Worm (Caenorhabditis elegans) whole organism, L4 larva: ENCODE results near the gene sek-4.

Experiments used
- D1046.2 ChIP-seq: fragments of 200-800 bp; sonication (Bioruptor generic); IDR thresholded peaks from 2 replicates; pipeline ENCODE4 v1.3.6; 2022; ENCODE audit warnings: missing genetic modification characterization, missing compliant biosample characterization
- F44E2.7 ChIP-seq: fragments of 200-800 bp; sonication (Bioruptor generic); IDR thresholded peaks from 2 replicates; pipeline ENCODE4 v2.1.2; 2022; ENCODE audit warnings: missing genetic modification characterization, missing compliant biosample characterization
- F49E8.2 ChIP-seq: sonication (generic microtip); optimal IDR thresholded peaks from 2 replicates; lab custom pipeline; 2016; ENCODE audit warnings: missing compliant biosample characterization, mild to moderate bottlenecking, missing genetic modification characterization, borderline replicate concordance
- R02D3.7 ChIP-seq: fragments of 150-350 bp; sonication (generic microtip); optimal IDR thresholded peaks from 3 replicates; lab custom pipeline; 2014; ENCODE audit warnings: missing biosample characterization, missing genetic modification characterization
- Y105C5A.15 ChIP-seq: fragments of 200-800 bp; sonication (Bioruptor generic); IDR thresholded peaks from 2 replicates; pipeline ENCODE4 v1.3.6; 2022; ENCODE audit warnings: missing genetic modification characterization, missing compliant biosample characterization
- Y48G9A.11 ChIP-seq: fragments of 200-800 bp; sonication (Bioruptor generic); IDR thresholded peaks from 2 replicates; pipeline ENCODE4 v1.3.6; 2022; ENCODE audit warnings: missing genetic modification reagents, missing genetic modification characterization, missing compliant biosample characterization
- ZK337.2 ChIP-seq: fragments of 200-800 bp; sonication (Bioruptor generic); IDR thresholded peaks from 2 replicates; pipeline ENCODE4 v1.3.6; 2022; ENCODE audit warnings: missing genetic modification reagents, missing genetic modification characterization, missing compliant biosample characterization
- aha-1 ChIP-seq: fragments of 150-350 bp; peaks from one replicate; lab custom pipeline; 2014; ENCODE audit warnings: missing biosample characterization, missing genetic modification characterization
- arid-1 ChIP-seq: fragments of 200-800 bp; sonication (Bioruptor generic); conservative IDR thresholded peaks from 2 replicates; pipeline ENCODE4 v1.3.6; 2022; ENCODE audit warnings: missing genetic modification reagents, missing genetic modification characterization, missing compliant biosample characterization
- ceh-20 ChIP-seq: fragments of 200-800 bp; sonication (Bioruptor generic); IDR thresholded peaks from 2 replicates; pipeline ENCODE4 v1.3.6; 2022; ENCODE audit warnings: missing genetic modification reagents, missing genetic modification characterization, missing compliant biosample characterization
- ceh-32 ChIP-seq: sonication (generic microtip); optimal IDR thresholded peaks from 2 replicates; lab custom pipeline; 2016; ENCODE audit warnings: mild to moderate bottlenecking, missing genetic modification characterization, missing compliant biosample characterization; ENCODE audit not compliant: poor library complexity
- daf-8 ChIP-seq: fragments of 200-800 bp; sonication (Bioruptor generic); IDR thresholded peaks from 2 replicates; pipeline ENCODE4 v1.3.6; 2022; ENCODE audit warnings: missing genetic modification characterization, missing compliant biosample characterization
- dmd-6 ChIP-seq: fragments of 200-800 bp; sonication (Bioruptor generic); IDR thresholded peaks from 2 replicates; pipeline ENCODE4 v1.3.6; 2022; ENCODE audit warnings: missing genetic modification reagents, missing genetic modification characterization, missing compliant biosample characterization
- dmd-8 ChIP-seq: fragments of 200-800 bp; sonication (Bioruptor generic); IDR thresholded peaks from 2 replicates; pipeline ENCODE4 v1.3.6; 2022; ENCODE audit warnings: missing genetic modification characterization, missing compliant biosample characterization
- dmd-9 ChIP-seq: fragments of 200-800 bp; sonication (Bioruptor generic); IDR thresholded peaks from 2 replicates; pipeline ENCODE4 v1.3.6; 2022; ENCODE audit warnings: missing genetic modification reagents, missing genetic modification characterization, missing compliant biosample characterization
- egl-43 ChIP-seq: fragments of 200-800 bp; sonication (Bioruptor generic); IDR thresholded peaks from 2 replicates; pipeline ENCODE4 v1.3.6; 2022; ENCODE audit warnings: missing genetic modification reagents, missing genetic modification characterization, missing compliant biosample characterization
- fkh-10 ChIP-seq: fragments of 150-350 bp; optimal IDR thresholded peaks from 2 replicates; lab custom pipeline; 2014; ENCODE audit warnings: missing biosample characterization, missing genetic modification reagents, missing genetic modification characterization
- fos-1 ChIP-seq: fragments of 150-350 bp; optimal IDR thresholded peaks from 2 replicates; lab custom pipeline; 2014; ENCODE audit warnings: missing biosample characterization, missing genetic modification characterization
- hmg-1.1 ChIP-seq: fragments of 200-800 bp; sonication (Bioruptor generic); IDR thresholded peaks from 2 replicates; pipeline ENCODE4 v1.3.6; 2022; ENCODE audit warnings: missing genetic modification reagents, missing genetic modification characterization, missing compliant biosample characterization
- jun-1 ChIP-seq: fragments of 150-350 bp; optimal IDR thresholded peaks from 2 replicates; lab custom pipeline; 2014; ENCODE audit warnings: missing biosample characterization, missing genetic modification reagents, missing genetic modification characterization
- lin-29 ChIP-seq: fragments of 200-800 bp; sonication (Bioruptor generic); IDR thresholded peaks from 2 replicates; pipeline ENCODE4 v1.3.6; 2022; ENCODE audit warnings: missing genetic modification reagents, missing genetic modification characterization, missing compliant biosample characterization
- lin-38 ChIP-seq: fragments of 200-800 bp; sonication (Bioruptor generic); IDR thresholded peaks from 2 replicates; pipeline ENCODE4 v1.3.6; 2022; ENCODE audit warnings: missing genetic modification reagents, missing genetic modification characterization, missing compliant biosample characterization
- lin-39 ChIP-seq: fragments of 150-350 bp; optimal IDR thresholded peaks from 2 replicates; lab custom pipeline; 2014; ENCODE audit warnings: missing biosample characterization, missing genetic modification reagents, missing genetic modification characterization
- mdl-1 ChIP-seq, 2 experiments: fragments of 150-350 bp in 1 of 2; sonication (generic microtip) in 1 of 2; optimal IDR thresholded peaks; 2 replicates each; lab custom pipeline; 2014 to 2017; ENCODE audit warnings: missing biosample characterization in 2 of 2, missing genetic modification characterization in 2 of 2
- mdt-29 ChIP-seq: fragments of 200-800 bp; sonication (Bioruptor generic); IDR thresholded peaks from 2 replicates; pipeline ENCODE4 v1.3.6; 2022; ENCODE audit warnings: missing genetic modification reagents, missing genetic modification characterization, missing compliant biosample characterization
- mep-1 ChIP-seq: fragments of 150-350 bp; sonication (generic microtip); optimal IDR thresholded peaks from 3 replicates; lab custom pipeline; 2014; ENCODE audit warnings: missing biosample characterization, missing genetic modification characterization
- mxl-2 ChIP-seq: fragments of 200-800 bp; sonication (Bioruptor generic); conservative IDR thresholded peaks from 2 replicates; pipeline ENCODE4 v1.3.6; 2022; ENCODE audit warnings: missing genetic modification reagents, missing genetic modification characterization, missing compliant biosample characterization
- mxl-3 ChIP-seq: fragments of 200-800 bp; sonication (Bioruptor generic); optimal IDR thresholded peaks from 2 replicates; lab custom pipeline; 2018; ENCODE audit warnings: mild to moderate bottlenecking, missing genetic modification characterization, missing compliant biosample characterization
- nhr-11 ChIP-seq: fragments of 150-350 bp; optimal IDR thresholded peaks from 2 replicates; lab custom pipeline; 2014; ENCODE audit warnings: missing biosample characterization, missing genetic modification characterization
- nhr-25 ChIP-seq: sonication (generic microtip); optimal IDR thresholded peaks from 2 replicates; lab custom pipeline; 2017; ENCODE audit warnings: missing genetic modification characterization, mild to moderate bottlenecking, missing compliant biosample characterization, antibody characterized with exemption, moderate library complexity, borderline replicate concordance; ENCODE audit not compliant: insufficient read depth
- nhr-76 ChIP-seq: fragments of 150-350 bp; optimal IDR thresholded peaks from 2 replicates; lab custom pipeline; 2014; ENCODE audit warnings: missing biosample characterization, missing genetic modification characterization
- rbr-2 ChIP-seq: sonication (generic microtip); optimal IDR thresholded peaks from 2 replicates; lab custom pipeline; 2016; ENCODE audit warnings: missing genotype, missing genetic modification characterization, missing compliant biosample characterization
- set-16 ChIP-seq: fragments of 200-800 bp; sonication (Bioruptor generic); IDR thresholded peaks from 2 replicates; pipeline ENCODE4 v1.3.6; 2022; ENCODE audit warnings: missing genetic modification reagents, missing genetic modification characterization, missing compliant biosample characterization
- snpc-4 ChIP-seq: fragments of 150-350 bp; optimal IDR thresholded peaks from 2 replicates; lab custom pipeline; 2014; ENCODE audit warnings: missing biosample characterization, missing genetic modification characterization
- tag-97 ChIP-seq: fragments of 200-800 bp; sonication (Bioruptor generic); IDR thresholded peaks from 2 replicates; pipeline ENCODE4 v1.3.6; 2022; ENCODE audit warnings: missing genetic modification characterization, missing compliant biosample characterization
- unc-62 ChIP-seq, 3 experiments: fragments of 150-350 bp in 1 of 3; sonication (generic microtip); optimal IDR thresholded peaks in 2 of 3; peaks in 1 of 3; 1 replicate in 1 of 3; 2 replicates in 2 of 3; lab custom pipeline; 2014 to 2017; ENCODE audit warnings: missing biosample characterization in 3 of 3, missing genetic modification characterization in 3 of 3, missing genetic modification reagents in 3 of 3, missing genotype in 1 of 3
- vab-7 ChIP-seq: fragments of 200-800 bp; sonication (Bioruptor generic); IDR thresholded peaks from 2 replicates; pipeline ENCODE4 v1.3.6; 2022; ENCODE audit warnings: missing genetic modification reagents, missing genetic modification characterization, missing compliant biosample characterization
- ztf-7 ChIP-seq: fragments of 150-350 bp; optimal IDR thresholded peaks from 2 replicates; lab custom pipeline; 2014; ENCODE audit warnings: missing biosample characterization, missing genetic modification characterization

sek-4 gene

ce11 chrX:5365437-5365836 lies 9.4 kb upstream of the sek-4 start, which contains the start of gene F35C8.5 (continued):
- no peak for TF ChIP-seq snpc-4 (tag; lab: Kevin White, UChicago)
- TF ChIP-seq lin-29 = no peak

ce11 chrX:5366613-5367012 lies 8.2 kb upstream of the sek-4 start:
- TF ChIP-seq mxl-2 (GFP tag; lab: Robert Waterston, UW) = no peak
- TF ChIP-seq dmd-9 (GFP tag; lab: Robert Waterston, UW) = no peak
- TF ChIP-seq nhr-76 (tag; lab: Kevin White, UChicago) = no peak
- no peak for TF ChIP-seq nhr-25 (tag; lab: Kevin White, UChicago)
- TF ChIP-seq Y48G9A.11 = no peak
- TF ChIP-seq, all 104 proteins: peak for 0

ce11 chrX:5368220-5368619 lies 6.6 kb upstream of the sek-4 start, which contains the start of gene jkk-1:
Gene jkk-1, plus strand, starts transcription at chrX:5368468.
- TF ChIP-seq unc-62 (GFP tag; optimal IDR thresholded peaks at IDR 0.05 in 1 of 2; lab: Kevin White, UChicago) (peak in 1 of 2 experiments; percentile 97), unc-62 (tag; optimal IDR thresholded peaks at IDR 0.05; lab: Kevin White, UChicago) (no peak), rbr-2 (tag; lab: Kevin White, UChicago) (peak; percentile 69), mep-1 (tag; lab: Kevin White, UChicago) (peak; percentile 48), mdl-1 (tag; optimal IDR thresholded peaks at IDR 0.05; lab: Kevin White, UChicago) (peak in 1 of 2 experiments; percentile 39), ceh-32 (tag; lab: Kevin White, UChicago) (no peak), arid-1 (0 out of 2 replicates have a peak, but pooled peaks have one; percentile 24), D1046.2 (GFP tag; lab: Robert Waterston, UW) (no peak), aha-1 (tag; lab: Kevin White, UChicago) (peak; percentile 90), lin-39 (no peak), ztf-7 (no peak), dmd-6 (GFP tag; lab: Robert Waterston, UW) (peak; percentile 13; the same call in 1 of the 2 replicates), vab-7 (GFP tag; lab: Robert Waterston, UW) (0 out of 2 replicates have a peak, but pooled peaks have one; percentile 28), hmg-1.1 (GFP tag; lab: Robert Waterston, UW) (peak; percentile 75), egl-43 (0 out of 2 replicates have a peak, but pooled peaks have one; percentile 44), mxl-3 (GFP tag; lab: Kevin White, UChicago) (peak; percentile 2), set-16 (GFP tag; lab: Robert Waterston, UW) (peak; percentile 57), fkh-10 (peak; percentile 78)

ce11 chrX:5370605-5371004 lies 4.3 kb upstream of the sek-4 start:
- TF ChIP-seq egl-43 = no peak
- no peak for TF ChIP-seq dmd-8 (GFP tag; lab: Robert Waterston, UW)
- no peak for TF ChIP-seq dmd-6 (GFP tag; lab: Robert Waterston, UW)
- TF ChIP-seq Y105C5A.15 (GFP tag; lab: Robert Waterston, UW) = no peak
- no peak for TF ChIP-seq F44E2.7 (GFP tag; lab: Robert Waterston, UW)
- TF ChIP-seq R02D3.7 (tag; lab: Kevin White, UChicago) = no peak
- no peak for TF ChIP-seq ceh-20 (GFP tag; lab: Robert Waterston, UW)
- no peak for TF ChIP-seq mxl-2 (GFP tag; lab: Robert Waterston, UW)
- no peak for TF ChIP-seq F49E8.2 (tag; lab: Kevin White, UChicago)
- no peak for TF ChIP-seq ZK337.2 (GFP tag; lab: Robert Waterston, UW)

ce11 chrX:5372638-5373037 lies 2.2 kb upstream of the sek-4 start, which contains the start of gene F35C8.8:
Gene F35C8.8, minus strand, starts transcription at chrX:5372639.
- TF ChIP-seq nhr-11 (tag; lab: Kevin White, UChicago) (no peak), tag-97 (GFP tag; lab: Robert Waterston, UW) (no peak), lin-38 (GFP tag; lab: Robert Waterston, UW) (no peak), arid-1 (no peak), fos-1 (tag; lab: Kevin White, UChicago) (no peak), mdt-29 (no peak), aha-1 (tag; lab: Kevin White, UChicago) (no peak), hmg-1.1 (GFP tag; lab: Robert Waterston, UW) (no peak), jun-1 (tag; lab: Kevin White, UChicago) (no peak), fkh-10 (no peak), mdl-1 (tag; optimal IDR thresholded peaks at IDR 0.05; lab: Kevin White, UChicago) (no peak), ZK337.2 (GFP tag; lab: Robert Waterston, UW) (no peak), daf-8 (GFP tag; lab: Robert Waterston, UW) (no peak)
